Fruit fly (Drosophila melanogaster) Kc167 (cell line): Measurements from ENCODE around the gene CG13068.

Experiments used
- h ChIP-seq: fragments of >200 bp; optimal IDR thresholded peaks from 3 replicates; lab custom pipeline; 2018; ENCODE audit warnings: missing external identifiers
- psq ChIP-seq: fragments of >200 bp; optimal IDR thresholded peaks from 2 replicates; lab custom pipeline; 2017; ENCODE audit warnings: missing external identifiers
- ttk ChIP-seq: sonication (Bioruptor generic); optimal IDR thresholded peaks from 2 replicates; lab custom pipeline; 2017; ENCODE audit warnings: missing external identifiers

DNA sequence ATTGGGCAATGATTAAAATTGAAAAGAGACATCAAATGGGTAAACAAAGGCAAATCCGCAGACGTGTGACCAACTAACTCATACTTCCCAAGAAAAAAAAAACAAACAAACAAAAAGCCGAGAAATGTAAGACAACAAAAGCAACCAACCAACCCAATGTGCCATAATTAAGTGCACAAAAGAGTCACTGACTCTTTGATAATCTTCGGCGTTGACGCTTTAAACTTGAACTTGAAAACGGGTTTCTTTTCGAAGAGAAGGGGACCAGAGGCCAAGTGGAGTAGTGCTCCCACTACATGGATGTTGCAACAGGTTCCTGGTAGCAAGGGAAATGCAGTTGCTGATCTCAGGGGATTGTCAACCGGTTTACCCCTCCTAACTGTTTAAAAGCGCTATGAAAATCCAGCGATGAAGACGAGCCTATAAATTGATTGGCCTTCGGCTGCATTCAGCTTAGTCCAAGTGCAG, 10.8 kb downstream of the CG13068 start, which contains the start of gene CG13064:
- TF ChIP-seq psq (lab: Kevin White, UChicago) (no peak), h (lab: Kevin White, UChicago) (no peak), ttk (lab: Kevin White, UChicago) (no peak)
